Worm (Caenorhabditis elegans) whole organism, L3 larva: ENCODE measurements around the gene Y71H2AM.11.

Experiments used
- R02D3.7 ChIP-seq: fragments of 150-350 bp; optimal IDR thresholded peaks from 2 replicates; lab custom pipeline; 2014; ENCODE audit warnings: missing biosample characterization, missing genetic modification characterization
- ZK546.5 ChIP-seq: sonication (generic microtip); optimal IDR thresholded peaks from 2 replicates; lab custom pipeline; 2017; ENCODE audit warnings: missing biosample characterization, missing genetic modification characterization
- ama-1 ChIP-seq: fragments of 150-350 bp; optimal IDR thresholded peaks from 2 replicates; lab custom pipeline; 2018
- nfya-1 ChIP-seq: sonication (generic microtip); optimal IDR thresholded peaks from 2 replicates; lab custom pipeline; 2017; ENCODE audit warnings: missing genetic modification characterization, mild to moderate bottlenecking, missing compliant biosample characterization, antibody characterized with exemption, moderate library complexity; ENCODE audit not compliant: insufficient read depth
- nhr-11 ChIP-seq: fragments of 150-350 bp; optimal IDR thresholded peaks from 2 replicates; lab custom pipeline; 2014; ENCODE audit warnings: missing biosample characterization, missing genetic modification characterization
- nhr-12 ChIP-seq: fragments of 150-350 bp; optimal IDR thresholded peaks from 2 replicates; lab custom pipeline; 2014; ENCODE audit warnings: missing biosample characterization, missing genetic modification characterization
- sea-2 ChIP-seq: fragments of 150-350 bp; sonication (generic microtip); optimal IDR thresholded peaks from 4 replicates; lab custom pipeline; 2014; ENCODE audit warnings: missing biosample characterization, missing genetic modification reagents, missing genetic modification characterization
- unc-62 ChIP-seq: fragments of 150-350 bp; sonication (generic microtip); optimal IDR thresholded peaks from 4 replicates; lab custom pipeline; 2014; ENCODE audit warnings: missing biosample characterization, missing genetic modification reagents, missing genetic modification characterization
- zag-1 ChIP-seq: fragments of 150-350 bp; optimal IDR thresholded peaks from 2 replicates; lab custom pipeline; 2014; ENCODE audit warnings: missing biosample characterization, missing genetic modification characterization
- ztf-11 ChIP-seq: fragments of 150-350 bp; optimal IDR thresholded peaks from 2 replicates; lab custom pipeline; 2014; ENCODE audit warnings: missing biosample characterization, missing genetic modification characterization

DNA sequence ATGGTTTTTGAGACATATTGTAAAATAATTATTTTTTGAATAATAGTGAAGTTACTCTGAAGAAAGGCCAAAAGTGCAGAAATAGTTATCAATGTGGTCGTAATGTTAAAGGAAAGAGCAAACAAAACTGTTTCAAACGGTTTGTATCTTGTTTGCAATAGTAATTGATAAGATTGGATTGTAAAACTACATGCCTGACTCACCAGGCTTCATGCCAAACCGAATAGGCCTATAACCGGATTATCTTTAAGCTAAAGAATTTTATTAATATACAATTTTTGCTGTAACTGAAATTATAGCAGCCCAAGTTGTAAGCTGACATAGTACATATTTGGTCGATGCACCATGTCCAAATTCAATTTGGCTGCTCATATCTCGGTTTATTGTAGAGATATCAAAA lies 21.7 kb upstream of the Y71H2AM.11 start, which contains the start of gene Y71H2AM.14:
- no peak for TF ChIP-seq ZK546.5 (tag; lab: Kevin White, UChicago)
- no peak for TF ChIP-seq ama-1
- no peak for TF ChIP-seq unc-62 (GFP tag; lab: Kevin White, UChicago)
- no peak for TF ChIP-seq R02D3.7 (tag; lab: Kevin White, UChicago)
- no peak for TF ChIP-seq ztf-11
- TF ChIP-seq nhr-12 (tag; lab: Kevin White, UChicago): no peak
- no peak for TF ChIP-seq nfya-1 (tag; lab: Kevin White, UChicago)
- no peak for TF ChIP-seq sea-2 (GFP tag; lab: Kevin White, UChicago)
- no peak for TF ChIP-seq zag-1 (tag; lab: Kevin White, UChicago)
- no peak for TF ChIP-seq nhr-11 (tag; lab: Kevin White, UChicago)
